Fruit fly (Drosophila melanogaster): ENCODE measurements around the gene CG6276.
A peak's percentile ranks its signal among the peaks of the same experiment; 100 is the strongest.

Gene CG6276

DNA sequence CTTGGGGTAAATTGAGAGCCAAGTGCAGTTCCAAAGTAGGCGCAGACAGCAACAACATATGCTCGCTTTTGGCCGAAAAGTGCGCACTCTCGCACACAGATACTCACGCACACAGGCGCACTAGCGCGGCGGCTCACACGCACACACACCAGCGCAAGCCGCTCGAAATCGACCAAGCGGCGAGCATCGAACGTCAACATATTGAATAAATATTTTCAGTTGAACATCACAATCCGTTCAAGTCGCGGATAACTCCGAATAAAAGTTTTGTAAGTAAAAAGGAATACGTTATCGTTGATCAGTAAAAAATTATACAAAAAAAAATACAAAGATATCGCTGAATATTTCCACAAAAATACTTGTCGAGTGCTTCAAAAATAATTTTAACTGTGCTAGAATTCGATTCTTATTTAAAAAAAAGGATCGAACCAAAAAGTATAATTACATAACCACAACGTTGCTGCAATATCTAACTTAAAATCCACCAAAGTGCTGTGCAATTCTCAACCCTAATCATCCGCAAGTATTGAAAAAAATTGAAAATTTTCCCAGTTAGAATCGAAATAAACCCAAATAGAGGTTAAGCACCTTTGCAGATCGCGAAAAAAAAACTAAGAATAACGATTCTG, 38.4 kb downstream of the CG6276 start (continued):
- TF ChIP-seq sens (GFP tag) = peak; percentile 16
- TF ChIP-seq so (GFP tag; IDR thresholded peaks at IDR 0.05) = no peak; the same call in 2 of the 3 replicates
- TF ChIP-seq Trl (optimal IDR thresholded peaks at IDR 0.05) = peak in 1 of 2 experiments; percentile 39
- no peak for TF ChIP-seq Trl (GFP tag; optimal IDR thresholded peaks at IDR 0.05)
- TF ChIP-seq CG14050 (GFP tag; IDR thresholded peaks at IDR 0.05) = no peak
- peak; percentile 54; the same call in 1 of the 2 replicates for TF ChIP-seq chm (GFP tag; IDR thresholded peaks at IDR 0.05)
- no peak for TF ChIP-seq maf-S (GFP tag; optimal IDR thresholded peaks at IDR 0.05)
- peak; percentile 7 for TF ChIP-seq CG18262 (tag; optimal IDR thresholded peaks at IDR 0.05)
- no peak for TF ChIP-seq onecut (GFP tag; IDR thresholded peaks at IDR 0.05)
- TF ChIP-seq abd-A (tag; optimal IDR thresholded peaks at IDR 0.05) = no peak
- TF ChIP-seq CkIIα-i1 (GFP tag; IDR thresholded peaks at IDR 0.05) = no peak
- TF ChIP-seq Pdp1 (GFP tag; optimal IDR thresholded peaks at IDR 0.05) = peak in 1 of 2 experiments; percentile 72
- no peak for TF ChIP-seq CG4820 (GFP tag; optimal IDR thresholded peaks at IDR 0.05)
- TF ChIP-seq D19A (tag; optimal IDR thresholded peaks at IDR 0.05) = no peak
- TF ChIP-seq CG17361 (GFP tag; IDR thresholded peaks at IDR 0.05) = no peak
- no peak for TF ChIP-seq CG16815 (GFP tag; optimal IDR thresholded peaks at IDR 0.05)
- TF ChIP-seq CG1647 (GFP tag; optimal IDR thresholded peaks at IDR 0.05) = no peak
- no peak for TF ChIP-seq twi (tag; optimal IDR thresholded peaks at IDR 0.05)
- TF ChIP-seq Oaz (GFP tag; IDR thresholded peaks at IDR 0.05) = no peak
- no peak for TF ChIP-seq Mes4 (GFP tag; optimal IDR thresholded peaks at IDR 0.05)
- no peak for TF ChIP-seq phol (tag; optimal IDR thresholded peaks at IDR 0.05)
- no peak for TF ChIP-seq disco-r (GFP tag; optimal IDR thresholded peaks at IDR 0.05)
- no peak for TF ChIP-seq pan (optimal IDR thresholded peaks at IDR 0.05)
- peak in 1 of 2 experiments; percentile 2 for TF ChIP-seq pan (GFP tag; optimal IDR thresholded peaks at IDR 0.05 in 1 of 2, IDR thresholded peaks at IDR 0.05 in 1 of 2)
- TF ChIP-seq gro (GFP tag; optimal IDR thresholded peaks at IDR 0.05) = no peak
- TF ChIP-seq bsh (GFP tag; optimal IDR thresholded peaks at IDR 0.05) = no peak
- TF ChIP-seq grau (tag; optimal IDR thresholded peaks at IDR 0.05) = no peak
- TF ChIP-seq CG34224 (GFP tag; IDR thresholded peaks at IDR 0.05; ENCODE audit: partially characterized antibody) = no peak
- no peak for TF ChIP-seq YL-1 (GFP tag; optimal IDR thresholded peaks at IDR 0.05)
- TF ChIP-seq wdn (GFP tag; IDR thresholded peaks at IDR 0.05) = no peak
- no peak for TF ChIP-seq CG31441 (GFP tag; IDR thresholded peaks at IDR 0.05)
- no peak for TF ChIP-seq tna (GFP tag; IDR thresholded peaks at IDR 0.05; ENCODE audit: partially characterized antibody)
- TF ChIP-seq Scr (GFP tag; IDR thresholded peaks at IDR 0.05; ENCODE audit: partially characterized antibody) = no peak
- no peak for TF ChIP-seq kah (GFP tag; optimal IDR thresholded peaks at IDR 0.05)
- no peak for TF ChIP-seq CG11456 (GFP tag; IDR thresholded peaks at IDR 0.05)
- TF ChIP-seq Med (GFP tag) = no peak
- TF ChIP-seq CG11504 (tag; optimal IDR thresholded peaks at IDR 0.05) = peak; percentile 11
- TF ChIP-seq H15 (GFP tag; IDR thresholded peaks at IDR 0.05) = no peak
- peak; percentile 46 for TF ChIP-seq CG9727 (GFP tag; optimal IDR thresholded peaks at IDR 0.05)
- no peak for TF ChIP-seq Dfd (GFP tag; optimal IDR thresholded peaks at IDR 0.05)
- no peak for TF ChIP-seq mld (GFP tag; IDR thresholded peaks at IDR 0.05; ENCODE audit: partially characterized antibody)
- TF ChIP-seq repo (GFP tag; optimal IDR thresholded peaks at IDR 0.05) = no peak
- TF ChIP-seq Vsx1 (GFP tag; optimal IDR thresholded peaks at IDR 0.05) = no peak
- TF ChIP-seq fd96Cb (tag; optimal IDR thresholded peaks at IDR 0.05) = no peak
- TF ChIP-seq Bgb (GFP tag; IDR thresholded peaks at IDR 0.05; ENCODE audit: partially characterized antibody) = no peak
- TF ChIP-seq HmgZ (tag; optimal IDR thresholded peaks at IDR 0.05) = no peak
- TF ChIP-seq Mrtf (GFP tag; IDR thresholded peaks at IDR 0.05) = 0 out of 3 replicates have a peak, but pooled peaks have one; percentile 4
- TF ChIP-seq CG2712 (tag; optimal IDR thresholded peaks at IDR 0.05) = peak; percentile 28
- TF ChIP-seq fd102C (GFP tag; optimal IDR thresholded peaks at IDR 0.05) = no peak
- TF ChIP-seq C15 (GFP tag; IDR thresholded peaks at IDR 0.05) = no peak
- no peak for TF ChIP-seq amos (GFP tag; IDR thresholded peaks at IDR 0.05; ENCODE audit: partially characterized antibody)

Measured in whole organism, embryonic.